Worm (Caenorhabditis elegans): ENCODE results near the gene nhr-123.

The nhr-123 gene

ce11 chrV:446574-446973, 4.7 kb upstream of the nhr-123 start, which contains the start of gene srh-34:
Gene srh-34 (minus strand): TSS chrV:446674.
- TF ChIP-seq nhr-76 (tag; optimal IDR thresholded peaks at IDR 0.05) (no peak), nhr-12 (tag; optimal IDR thresholded peaks at IDR 0.05) (no peak), fkh-10 (GFP tag; optimal IDR thresholded peaks at IDR 0.05) (no peak), nhr-67 (tag; optimal IDR thresholded peaks at IDR 0.05) (no peak), zag-1 (tag; optimal IDR thresholded peaks at IDR 0.05) (no peak), ceh-28 (tag; optimal IDR thresholded peaks at IDR 0.05) (no peak), snpc-4 (tag; optimal IDR thresholded peaks at IDR 0.05) (no peak), nhr-237 (tag; optimal IDR thresholded peaks at IDR 0.05) (no peak)

DNA sequence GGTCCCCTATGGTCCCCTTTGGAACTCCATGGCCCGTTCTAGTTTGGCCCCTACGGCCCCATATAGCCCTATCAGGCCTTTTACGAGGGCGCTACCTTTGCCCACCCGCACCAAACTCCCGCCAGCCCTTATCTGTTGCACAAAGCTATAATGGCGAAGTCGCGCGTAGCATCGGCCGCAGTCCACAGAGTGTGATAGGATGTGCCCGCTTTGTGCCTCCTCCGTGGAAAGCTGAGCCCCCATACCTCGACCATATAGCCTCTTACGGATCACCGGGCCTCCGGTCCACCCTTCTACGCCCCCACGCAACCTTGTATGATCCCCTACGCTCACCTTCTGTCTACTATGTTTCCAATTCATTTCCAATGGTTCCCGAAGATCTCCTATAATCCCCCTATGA, 4.3 kb upstream of the nhr-123 start:
- no peak for TF ChIP-seq nfya-1 (tag; optimal IDR thresholded peaks at IDR 0.05; ENCODE audit: insufficient read depth)
- no peak for TF ChIP-seq ama-1 (optimal IDR thresholded peaks at IDR 0.05)
- no peak for TF ChIP-seq fos-1 (tag; optimal IDR thresholded peaks at IDR 0.05)
- no peak for TF ChIP-seq nhr-237 (tag; optimal IDR thresholded peaks at IDR 0.05)
- no peak for TF ChIP-seq skn-1 (tag; optimal IDR thresholded peaks at IDR 0.05)
- TF ChIP-seq lsy-12 (tag; optimal IDR thresholded peaks at IDR 0.05): no peak
- no peak for TF ChIP-seq egl-27 (tag; optimal IDR thresholded peaks at IDR 0.05)
- TF ChIP-seq pqm-1 (tag; optimal IDR thresholded peaks at IDR 0.05): no peak
- no peak for TF ChIP-seq nhr-77 (tag; optimal IDR thresholded peaks at IDR 0.05)
- no peak for TF ChIP-seq daf-12 (tag; optimal IDR thresholded peaks at IDR 0.05)
- no peak for TF ChIP-seq ztf-4 (tag; optimal IDR thresholded peaks at IDR 0.05)

ce11 chrV:449130-449529, 2.1 kb upstream of the nhr-123 start, which contains the start of gene srh-35:
Gene srh-35 (minus strand): TSS chrV:449230.
- no peak for TF ChIP-seq ztf-11 (tag; optimal IDR thresholded peaks at IDR 0.05)
- TF ChIP-seq egl-27 (tag; optimal IDR thresholded peaks at IDR 0.05): no peak
- no peak for TF ChIP-seq ceh-16 (tag; optimal IDR thresholded peaks at IDR 0.05)
- TF ChIP-seq ZK546.5 (tag; optimal IDR thresholded peaks at IDR 0.05): no peak
- TF ChIP-seq elt-2 (tag; optimal IDR thresholded peaks at IDR 0.05): no peak
- no peak for TF ChIP-seq nhr-28 (tag; optimal IDR thresholded peaks at IDR 0.05)
- TF ChIP-seq snpc-4 (tag; optimal IDR thresholded peaks at IDR 0.05): no peak
- TF ChIP-seq lsy-12 (tag; optimal IDR thresholded peaks at IDR 0.05): no peak
- TF ChIP-seq egl-5 (tag; optimal IDR thresholded peaks at IDR 0.05): no peak
- no peak for TF ChIP-seq nhr-25 (tag; optimal IDR thresholded peaks at IDR 0.05)
- TF ChIP-seq aly-2 (tag; optimal IDR thresholded peaks at IDR 0.05): no peak
- TF ChIP-seq zag-1 (tag; optimal IDR thresholded peaks at IDR 0.05): no peak
- TF ChIP-seq nfya-1 (tag; optimal IDR thresholded peaks at IDR 0.05; ENCODE audit: insufficient read depth): no peak
- TF ChIP-seq ceh-9 (tag; optimal IDR thresholded peaks at IDR 0.05): no peak
- TF ChIP-seq nhr-76 (tag; optimal IDR thresholded peaks at IDR 0.05): no peak
- no peak for TF ChIP-seq daf-12 (tag; optimal IDR thresholded peaks at IDR 0.05)
- TF ChIP-seq nhr-11 (tag; optimal IDR thresholded peaks at IDR 0.05): no peak
- TF ChIP-seq elt-1 (tag; optimal IDR thresholded peaks at IDR 0.05): no peak
- TF ChIP-seq fkh-10 (GFP tag; optimal IDR thresholded peaks at IDR 0.05): no peak
- no peak for TF ChIP-seq elt-3 (tag; optimal IDR thresholded peaks at IDR 0.05)

DNA sequence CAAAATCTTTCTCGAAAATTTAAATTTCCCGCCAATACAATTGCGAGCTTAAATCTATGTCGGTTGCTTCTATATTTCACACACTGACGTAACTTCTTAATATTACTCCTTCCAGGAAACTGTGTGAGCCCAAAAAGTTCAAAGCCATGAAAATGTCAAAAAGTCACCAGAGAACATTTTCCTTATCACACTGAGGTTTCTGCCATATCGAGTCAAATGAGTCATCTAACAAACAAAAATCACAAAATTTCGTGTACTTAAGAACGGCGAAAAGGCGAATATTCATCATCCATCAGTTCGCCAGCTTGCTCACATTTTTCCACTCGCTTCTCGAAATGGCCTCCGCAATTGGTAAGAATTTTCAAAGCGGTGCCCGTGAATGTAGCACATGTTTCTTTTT, 1.6 kb upstream of the nhr-123 start, which contains the start of gene M02H5.8:
M02H5.8 (plus strand) TSS at position 297 of the 400 bp plus-strand sequence.
- TF ChIP-seq ZK546.5 (tag; optimal IDR thresholded peaks at IDR 0.05) (no peak), elt-3 (tag; optimal IDR thresholded peaks at IDR 0.05) (no peak), unc-39 (tag; optimal IDR thresholded peaks at IDR 0.05) (no peak), elt-2 (tag; optimal IDR thresholded peaks at IDR 0.05) (peak; percentile 57), fos-1 (tag; optimal IDR thresholded peaks at IDR 0.05) (no peak), egl-5 (tag; optimal IDR thresholded peaks at IDR 0.05) (no peak), nhr-77 (tag; optimal IDR thresholded peaks at IDR 0.05) (no peak), unc-62 (GFP tag; optimal IDR thresholded peaks at IDR 0.05) (no peak), fkh-10 (GFP tag; optimal IDR thresholded peaks at IDR 0.05) (no peak), ceh-82 (tag; optimal IDR thresholded peaks at IDR 0.05) (no peak), eor-1 (tag; optimal IDR thresholded peaks at IDR 0.05) (no peak), pqm-1 (tag; optimal IDR thresholded peaks at IDR 0.05) (peak; percentile 47), snpc-4 (tag; optimal IDR thresholded peaks at IDR 0.05) (no peak)

DNA sequence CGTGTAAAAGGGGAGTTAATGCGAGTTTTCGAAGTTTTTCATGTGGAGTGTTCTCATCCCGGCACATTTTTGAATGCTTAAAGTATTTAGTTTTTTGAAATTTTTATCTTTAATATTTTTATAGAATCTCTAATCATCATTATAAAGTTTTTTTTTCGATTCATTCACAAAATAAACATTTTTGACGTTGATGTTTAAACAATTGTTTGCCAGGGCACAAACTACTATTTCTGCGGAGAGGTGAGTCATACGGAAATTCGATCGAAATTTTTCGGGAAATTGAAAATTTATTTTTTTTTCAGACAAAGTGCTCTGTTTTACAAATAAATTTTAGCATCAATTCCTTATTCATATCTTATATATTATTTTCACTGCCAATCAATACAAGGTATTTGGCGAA, 2.3 kb downstream of the nhr-123 start, which contains the start of gene nhr-98:
nhr-98 (plus strand) TSS at position 301 of the 400 bp plus-strand sequence.
- TF ChIP-seq pha-4 (tag; optimal IDR thresholded peaks at IDR 0.05) (peak; percentile 2), pqm-1 (tag; optimal IDR thresholded peaks at IDR 0.05) (no peak)
